Worm (Caenorhabditis elegans) whole organism, L3 larva: Measurements from ENCODE around the gene srd-16.

ENCODE experiments used
- ZK546.5 ChIP-seq: sonication (generic microtip); optimal IDR thresholded peaks from 2 replicates; lab custom pipeline; 2017; ENCODE audit warnings: missing biosample characterization, missing genetic modification characterization
- aly-2 ChIP-seq: fragments of 150-350 bp; optimal IDR thresholded peaks from 2 replicates; lab custom pipeline; 2014; ENCODE audit warnings: missing biosample characterization, missing genetic modification characterization
- ama-1 ChIP-seq: fragments of 150-350 bp; optimal IDR thresholded peaks from 2 replicates; lab custom pipeline; 2018
- ceh-28 ChIP-seq: fragments of 150-350 bp; optimal IDR thresholded peaks from 2 replicates; lab custom pipeline; 2014; ENCODE audit warnings: missing biosample characterization, missing genetic modification reagents, missing genetic modification characterization
- ceh-82 ChIP-seq: fragments of 150-350 bp; optimal IDR thresholded peaks from 2 replicates; lab custom pipeline; 2014; ENCODE audit warnings: missing biosample characterization, missing genetic modification characterization
- ceh-9 ChIP-seq: sonication (generic microtip); optimal IDR thresholded peaks from 2 replicates; lab custom pipeline; 2018; ENCODE audit warnings: missing biosample characterization, missing genetic modification characterization
- daf-12 ChIP-seq: fragments of 150-350 bp; optimal IDR thresholded peaks from 2 replicates; lab custom pipeline; 2014; ENCODE audit warnings: missing biosample characterization, missing genetic modification reagents, missing genetic modification characterization
- egl-27 ChIP-seq: sonication (generic microtip); optimal IDR thresholded peaks from 4 replicates; lab custom pipeline; 2017; ENCODE audit warnings: missing biosample characterization, missing genetic modification reagents, missing genetic modification characterization
- elt-3 ChIP-seq, 3 experiments: fragments of 150-350 bp in 1 of 3; sonication (generic microtip) in 2 of 3; optimal IDR thresholded peaks; 2 replicates in 2 of 3; 4 replicates in 1 of 3; lab custom pipeline; 2014 to 2017; ENCODE audit warnings: missing biosample characterization in 3 of 3, missing genetic modification characterization in 3 of 3
- eor-1 ChIP-seq, 2 experiments: fragments of 150-350 bp; optimal IDR thresholded peaks; 2 replicates each; lab custom pipeline; 2014 to 2018; ENCODE audit warnings: missing biosample characterization in 2 of 2, missing genetic modification characterization in 2 of 2
- fkh-10 ChIP-seq: sonication (generic microtip); optimal IDR thresholded peaks from 2 replicates; lab custom pipeline; 2017; ENCODE audit warnings: missing biosample characterization, missing genetic modification reagents, missing genetic modification characterization
- fkh-2 ChIP-seq: fragments of 150-350 bp; optimal IDR thresholded peaks from 2 replicates; lab custom pipeline; 2014; ENCODE audit warnings: missing biosample characterization, missing genetic modification reagents, missing genetic modification characterization
- hmg-11 ChIP-seq: sonication (generic microtip); optimal IDR thresholded peaks from 2 replicates; lab custom pipeline; 2016; ENCODE audit warnings: missing genetic modification characterization, missing compliant biosample characterization
- lin-15B ChIP-seq: fragments of 150-350 bp; optimal IDR thresholded peaks from 2 replicates; lab custom pipeline; 2014; ENCODE audit warnings: missing biosample characterization, missing genetic modification characterization
- lsy-12 ChIP-seq: sonication (generic microtip); optimal IDR thresholded peaks from 2 replicates; lab custom pipeline; 2016; ENCODE audit warnings: mild to moderate bottlenecking, missing genetic modification characterization, missing compliant biosample characterization
- nhr-11 ChIP-seq: fragments of 150-350 bp; optimal IDR thresholded peaks from 2 replicates; lab custom pipeline; 2014; ENCODE audit warnings: missing biosample characterization, missing genetic modification characterization
- nhr-12 ChIP-seq: fragments of 150-350 bp; optimal IDR thresholded peaks from 2 replicates; lab custom pipeline; 2014; ENCODE audit warnings: missing biosample characterization, missing genetic modification characterization
- nhr-23 ChIP-seq: fragments of 150-350 bp; optimal IDR thresholded peaks from 2 replicates; lab custom pipeline; 2014; ENCODE audit warnings: missing biosample characterization, missing genetic modification reagents, missing genetic modification characterization
- nhr-237 ChIP-seq: fragments of 150-350 bp; optimal IDR thresholded peaks from 2 replicates; lab custom pipeline; 2014; ENCODE audit warnings: missing biosample characterization, missing genetic modification characterization
- nhr-28 ChIP-seq: fragments of 150-350 bp; optimal IDR thresholded peaks from 2 replicates; lab custom pipeline; 2014; ENCODE audit warnings: missing biosample characterization, missing genetic modification characterization
- nhr-67 ChIP-seq: fragments of 150-350 bp; optimal IDR thresholded peaks from 2 replicates; lab custom pipeline; 2014; ENCODE audit warnings: missing biosample characterization, missing genetic modification characterization
- nhr-76 ChIP-seq: fragments of 150-350 bp; sonication (generic microtip); optimal IDR thresholded peaks from 5 replicates; lab custom pipeline; 2014; ENCODE audit warnings: missing biosample characterization, missing genetic modification characterization
- pha-4 ChIP-seq: fragments of 150-350 bp; optimal IDR thresholded peaks from 2 replicates; lab custom pipeline; 2014; ENCODE audit warnings: missing biosample characterization, missing genetic modification reagents, missing genetic modification characterization
- pqm-1 ChIP-seq: fragments of 150-350 bp; optimal IDR thresholded peaks from 2 replicates; lab custom pipeline; 2017; ENCODE audit warnings: missing biosample characterization, missing genetic modification characterization, inconsistent platforms
- sea-2 ChIP-seq: fragments of 150-350 bp; sonication (generic microtip); optimal IDR thresholded peaks from 4 replicates; lab custom pipeline; 2014; ENCODE audit warnings: missing biosample characterization, missing genetic modification reagents, missing genetic modification characterization
- skn-1 ChIP-seq: fragments of 150-350 bp; optimal IDR thresholded peaks from 2 replicates; lab custom pipeline; 2014; ENCODE audit warnings: missing biosample characterization, missing genetic modification characterization
- tbx-2 ChIP-seq: sonication (generic microtip); optimal IDR thresholded peaks from 2 replicates; lab custom pipeline; 2016; ENCODE audit warnings: mild to moderate bottlenecking, missing genetic modification characterization, missing compliant biosample characterization
- unc-39 ChIP-seq: sonication (generic microtip); optimal IDR thresholded peaks from 4 replicates; lab custom pipeline; 2017; ENCODE audit warnings: missing biosample characterization, missing genetic modification characterization
- unc-62 ChIP-seq: fragments of 150-350 bp; sonication (generic microtip); optimal IDR thresholded peaks from 4 replicates; lab custom pipeline; 2014; ENCODE audit warnings: missing biosample characterization, missing genetic modification reagents, missing genetic modification characterization
- zag-1 ChIP-seq: fragments of 150-350 bp; optimal IDR thresholded peaks from 2 replicates; lab custom pipeline; 2014; ENCODE audit warnings: missing biosample characterization, missing genetic modification characterization
- ztf-11 ChIP-seq: fragments of 150-350 bp; optimal IDR thresholded peaks from 2 replicates; lab custom pipeline; 2014; ENCODE audit warnings: missing biosample characterization, missing genetic modification characterization
- ztf-4 ChIP-seq: fragments of 150-350 bp; optimal IDR thresholded peaks from 2 replicates; lab custom pipeline; 2014; ENCODE audit warnings: missing biosample characterization, missing genetic modification characterization

srd-16 gene

ce11 chrV:5917707-5918106, 17.9 kb upstream of the srd-16 start, which contains the start of gene lrpr-1 (continued):
- peak; percentile 56 for TF ChIP-seq hmg-11 (tag; lab: Kevin White, UChicago)
- no peak for TF ChIP-seq unc-62 (GFP tag; lab: Kevin White, UChicago)
- TF ChIP-seq eor-1 (tag; optimal IDR thresholded peaks at IDR 0.05; lab: Kevin White, UChicago), result no peak
- no peak for TF ChIP-seq elt-3 (tag; optimal IDR thresholded peaks at IDR 0.05; lab: Kevin White, UChicago)
- no peak for TF ChIP-seq sea-2 (GFP tag; lab: Kevin White, UChicago)
- no peak for TF ChIP-seq zag-1
- TF ChIP-seq nhr-23 (tag; lab: Kevin White, UChicago), result peak; percentile 82
- no peak for TF ChIP-seq nhr-12 (tag; lab: Kevin White, UChicago)
- no peak for TF ChIP-seq fkh-10
- TF ChIP-seq, all 47 proteins: peak for 17

ce11 chrV:5916862-5917261, 17.0 kb upstream of the srd-16 start:
- TF ChIP-seq sea-2 (GFP tag; lab: Kevin White, UChicago), result no peak
- TF ChIP-seq lsy-12 (tag; lab: Kevin White, UChicago), result no peak
- TF ChIP-seq ama-1 (lab: Kevin White, UChicago), result no peak
- no peak for TF ChIP-seq lin-15B (tag; lab: Kevin White, UChicago)
- no peak for TF ChIP-seq ceh-28
- TF ChIP-seq nhr-28, result no peak
- no peak for TF ChIP-seq nhr-12 (tag; lab: Kevin White, UChicago)
- no peak for TF ChIP-seq aly-2 (tag; lab: Kevin White, UChicago)
- no peak for TF ChIP-seq unc-39
- TF ChIP-seq skn-1, result no peak
- TF ChIP-seq ceh-9 (tag; lab: Kevin White, UChicago), result no peak
- TF ChIP-seq ztf-11 (tag; lab: Kevin White, UChicago), result no peak
- TF ChIP-seq daf-12, result no peak
- no peak for TF ChIP-seq nhr-237 (tag; lab: Kevin White, UChicago)
- no peak for TF ChIP-seq pha-4 (tag; lab: Kevin White, UChicago)
- TF ChIP-seq fkh-2, result no peak
- TF ChIP-seq, all 47 proteins: peak for 0

ce11 chrV:5912426-5912825, 12.6 kb upstream of the srd-16 start, which contains the start of gene C04E6.13:
TSS of gene C04E6.13 (plus strand) at chrV:5912726.
- TF ChIP-seq nhr-67, result no peak
- TF ChIP-seq nhr-28, result no peak
- no peak for TF ChIP-seq tbx-2
- no peak for TF ChIP-seq egl-27
- TF ChIP-seq, all 47 proteins: peak for 0

- TF ChIP-seq nhr-237 (tag; lab: Kevin White, UChicago), result no peak
These were observed 7.2 kb upstream of the srd-16 start, which contains the start of gene C04E6.4 for ce11 chrV:5907090-5907489. TSS of gene C04E6.4 (plus strand) at chrV:5907390.

ce11 chrV:5906252-5906651, 6.4 kb upstream of the srd-16 start, which contains the start of gene srd-15:
TSS of gene srd-15 (minus strand) at chrV:5906352.
- TF ChIP-seq ztf-4 (tag; lab: Kevin White, UChicago) (no peak), nhr-11 (tag; lab: Kevin White, UChicago) (no peak), hmg-11 (tag; lab: Kevin White, UChicago) (no peak), ceh-82 (no peak), daf-12 (no peak), nhr-28 (no peak)

- TF ChIP-seq ama-1 (lab: Kevin White, UChicago), result no peak
- TF ChIP-seq ztf-4 (tag; lab: Kevin White, UChicago), result no peak
- TF ChIP-seq ZK546.5 (tag; lab: Kevin White, UChicago), result no peak
- TF ChIP-seq ceh-82, result no peak
These were observed 2.0 kb upstream of the srd-16 start, which contains the start of gene C04E6.5 for ce11 chrV:5901833-5902232. TSS of gene C04E6.5 (plus strand) at chrV:5902133.

ce11 chrV:5895021-5895420, 4.8 kb downstream of the srd-16 start, which contains the start of gene grd-9:
TSS of gene grd-9 (plus strand) at chrV:5895321.
- TF ChIP-seq nhr-76 (no peak), pqm-1 (tag; lab: Kevin White, UChicago) (no peak), nhr-28 (no peak)
